Worm (Caenorhabditis elegans) whole organism, late embryonic: ENCODE data around the gene gtf-2E2.
A peak's percentile ranks its signal among the peaks of the same experiment; 100 is the strongest.

ENCODE experiments used
- F13H6.1 ChIP-seq: sonication (generic microtip); optimal IDR thresholded peaks from 2 replicates; lab custom pipeline; 2016; ENCODE audit warnings: missing genetic modification characterization, missing compliant biosample characterization
- K02D7.2 ChIP-seq: sonication (generic microtip); optimal IDR thresholded peaks from 2 replicates; lab custom pipeline; 2017; ENCODE audit warnings: mild to moderate bottlenecking, missing genetic modification characterization, missing compliant biosample characterization
- T23F11.4 ChIP-seq: fragments of 200-800 bp; sonication (Bioruptor generic); optimal IDR thresholded peaks from 2 replicates; lab custom pipeline; 2018; ENCODE audit warnings: mild to moderate bottlenecking, missing genetic modification characterization, missing compliant biosample characterization
- Y22D7AL.16 ChIP-seq: sonication (generic microtip); optimal IDR thresholded peaks from 2 replicates; lab custom pipeline; 2016; ENCODE audit warnings: missing genetic modification characterization, missing compliant biosample characterization
- ahr-1 ChIP-seq: sonication (generic microtip); optimal IDR thresholded peaks from 2 replicates; lab custom pipeline; 2016; ENCODE audit warnings: missing genetic modification characterization, missing compliant biosample characterization
- ceh-18 ChIP-seq: sonication (generic microtip); optimal IDR thresholded peaks from 2 replicates; lab custom pipeline; 2016; ENCODE audit warnings: missing genetic modification characterization, missing compliant biosample characterization
- ceh-31 ChIP-seq: sonication (generic microtip); optimal IDR thresholded peaks from 2 replicates; lab custom pipeline; 2016; ENCODE audit warnings: missing genetic modification characterization, missing compliant biosample characterization
- ceh-9 ChIP-seq: sonication (generic microtip); optimal IDR thresholded peaks from 2 replicates; lab custom pipeline; 2016; ENCODE audit warnings: mild to moderate bottlenecking, missing genetic modification characterization, inconsistent platforms, missing compliant biosample characterization
- dve-1 ChIP-seq: sonication (generic microtip); optimal IDR thresholded peaks from 2 replicates; lab custom pipeline; 2017; ENCODE audit warnings: antibody characterized with exemption, mild to moderate bottlenecking, missing genetic modification characterization, missing compliant biosample characterization
- elt-2 ChIP-seq: sonication (generic microtip); optimal IDR thresholded peaks from 2 replicates; lab custom pipeline; 2016; ENCODE audit warnings: missing genetic modification reagents, missing genetic modification characterization, missing compliant biosample characterization
- eyg-1 ChIP-seq: sonication (generic microtip); optimal IDR thresholded peaks from 2 replicates; lab custom pipeline; 2016; ENCODE audit warnings: missing genotype, missing genetic modification characterization, missing compliant biosample characterization
- gmeb-2 ChIP-seq: sonication (generic microtip); optimal IDR thresholded peaks from 2 replicates; lab custom pipeline; 2016; ENCODE audit warnings: missing genetic modification characterization, inconsistent platforms, missing compliant biosample characterization
- hlh-13 ChIP-seq: fragments of 200-800 bp; sonication (Bioruptor generic); optimal IDR thresholded peaks from 2 replicates; lab custom pipeline; 2018; ENCODE audit warnings: mild to moderate bottlenecking, missing genetic modification characterization, missing compliant biosample characterization
- hlh-30 ChIP-seq: sonication (generic microtip); optimal IDR thresholded peaks from 2 replicates; lab custom pipeline; 2017; ENCODE audit warnings: antibody characterized with exemption, missing genetic modification characterization, missing compliant biosample characterization; ENCODE audit not compliant: insufficient read depth
- hlh-6 ChIP-seq: sonication (generic microtip); optimal IDR thresholded peaks from 2 replicates; lab custom pipeline; 2016; ENCODE audit warnings: missing genotype, missing genetic modification characterization, missing compliant biosample characterization
- lin-11 ChIP-seq: fragments of 200-800 bp; sonication (Bioruptor generic); optimal IDR thresholded peaks from 2 replicates; lab custom pipeline; 2018; ENCODE audit warnings: mild to moderate bottlenecking, missing genetic modification characterization, missing compliant biosample characterization
- mec-3 ChIP-seq: sonication (generic microtip); optimal IDR thresholded peaks from 2 replicates; lab custom pipeline; 2016; ENCODE audit warnings: borderline replicate concordance, missing genetic modification characterization, missing compliant biosample characterization
- pag-3 ChIP-seq: sonication (generic microtip); optimal IDR thresholded peaks from 2 replicates; lab custom pipeline; 2016; ENCODE audit warnings: missing compliant biosample characterization, missing genetic modification characterization, borderline replicate concordance
- pat-9 ChIP-seq: fragments of 200-800 bp; sonication (Bioruptor generic); optimal IDR thresholded peaks from 2 replicates; lab custom pipeline; 2018; ENCODE audit warnings: mild to moderate bottlenecking, missing genetic modification characterization, moderate library complexity, missing compliant biosample characterization
- pqm-1 ChIP-seq: sonication (generic microtip); optimal IDR thresholded peaks from 2 replicates; lab custom pipeline; 2016; ENCODE audit warnings: missing genetic modification characterization, missing compliant biosample characterization
- ref-2 ChIP-seq: sonication (generic microtip); optimal IDR thresholded peaks from 2 replicates; lab custom pipeline; 2016; ENCODE audit warnings: missing genetic modification characterization, missing compliant biosample characterization
- sdc-2 ChIP-seq: sonication (generic microtip); optimal IDR thresholded peaks from 2 replicates; lab custom pipeline; 2016; ENCODE audit warnings: missing genotype, missing genetic modification characterization, missing compliant biosample characterization
- sox-2 ChIP-seq: fragments of 200-800 bp; sonication (Bioruptor generic); IDR thresholded peaks from 2 replicates; pipeline ENCODE4 v1.3.6; 2022; ENCODE audit warnings: missing genetic modification reagents, missing genetic modification characterization, missing compliant biosample characterization
- tbx-2 ChIP-seq: sonication (generic microtip); optimal IDR thresholded peaks from 2 replicates; lab custom pipeline; 2016; ENCODE audit warnings: missing genetic modification characterization, missing compliant biosample characterization
- tbx-7 ChIP-seq: sonication (generic microtip); optimal IDR thresholded peaks from 2 replicates; lab custom pipeline; 2016; ENCODE audit warnings: missing genotype, missing genetic modification characterization, missing compliant biosample characterization
- unc-3 ChIP-seq, 2 experiments: fragments of 200-800 bp in 1 of 2; sonication (Bioruptor generic) in 1 of 2; sonication (generic microtip) in 1 of 2; conservative IDR thresholded peaks in 1 of 2; optimal IDR thresholded peaks in 1 of 2; 2 replicates each; pipeline versions ENCODE4 v1.3.6 to Lab custom; 2016 to 2022; ENCODE audit warnings: missing compliant biosample characterization in 2 of 2, missing genetic modification characterization in 2 of 2, missing genetic modification reagents in 1 of 2
- unc-55 ChIP-seq: sonication (generic microtip); optimal IDR thresholded peaks from 2 replicates; lab custom pipeline; 2017; ENCODE audit warnings: missing biosample characterization, missing genetic modification reagents, missing genetic modification characterization
- unc-86 ChIP-seq: sonication (generic microtip); optimal IDR thresholded peaks from 2 replicates; lab custom pipeline; 2016; ENCODE audit warnings: missing genetic modification characterization, missing compliant biosample characterization
- ztf-16 ChIP-seq: sonication (generic microtip); optimal IDR thresholded peaks from 2 replicates; lab custom pipeline; 2017; ENCODE audit warnings: missing genetic modification characterization, missing compliant biosample characterization

gtf-2E2 gene

ce11 chrII:11503761-11504160 is 38.5 kb downstream of the gtf-2E2 start:
- TF ChIP-seq pag-3 (tag; lab: Kevin White, UChicago) (no peak), dve-1 (tag; lab: Kevin White, UChicago) (peak; percentile 2)

ce11 chrII:11501956-11502355 is 40.3 kb downstream of the gtf-2E2 start:
- TF ChIP-seq gmeb-2 (tag; lab: Kevin White, UChicago) (no peak), ahr-1 (tag; lab: Kevin White, UChicago) (no peak), ceh-31 (tag; lab: Kevin White, UChicago) (no peak), eyg-1 (tag; lab: Kevin White, UChicago) (no peak), Y22D7AL.16 (tag; lab: Kevin White, UChicago) (no peak), tbx-7 (tag; lab: Kevin White, UChicago) (no peak), lin-11 (no peak), pag-3 (tag; lab: Kevin White, UChicago) (no peak), hlh-30 (tag; lab: Kevin White, UChicago) (no peak), ztf-16 (tag; lab: Kevin White, UChicago) (no peak), unc-86 (tag; lab: Kevin White, UChicago) (no peak), pat-9 (tag; lab: Kevin White, UChicago) (no peak)

- no peak for TF ChIP-seq K02D7.2 (tag; lab: Kevin White, UChicago)
Measured at ce11 chrII:11500198-11500597, 42.1 kb downstream of the gtf-2E2 start, which contains the start of gene B0334.20. Gene B0334.20, minus strand, starts transcription at chrII:11500459.

ce11 chrII:11497365-11497764 is 44.9 kb downstream of the gtf-2E2 start, which contains the start of gene B0334.5:
Gene B0334.5, plus strand, starts transcription at chrII:11497665.
- no peak for TF ChIP-seq unc-3 (GFP tag; conservative IDR thresholded peaks at IDR 0.05; lab: Robert Waterston, UW)
- TF ChIP-seq unc-3 (tag; optimal IDR thresholded peaks at IDR 0.05; lab: Kevin White, UChicago) = no peak
- TF ChIP-seq sox-2 (GFP tag; lab: Robert Waterston, UW) = no peak
- TF ChIP-seq hlh-13 (GFP tag; lab: Kevin White, UChicago) = no peak
- TF ChIP-seq F13H6.1 (tag; lab: Kevin White, UChicago) = no peak
- TF ChIP-seq ref-2 (tag; lab: Kevin White, UChicago) = no peak
- no peak for TF ChIP-seq tbx-2 (tag; lab: Kevin White, UChicago)
- no peak for TF ChIP-seq pag-3 (tag; lab: Kevin White, UChicago)
- no peak for TF ChIP-seq eyg-1 (tag; lab: Kevin White, UChicago)
- no peak for TF ChIP-seq elt-2 (tag; lab: Kevin White, UChicago)
- no peak for TF ChIP-seq T23F11.4 (GFP tag; lab: Kevin White, UChicago)
- TF ChIP-seq mec-3 (tag; lab: Kevin White, UChicago) = no peak
- TF ChIP-seq unc-55 (GFP tag; lab: Kevin White, UChicago) = no peak
- TF ChIP-seq hlh-6 = no peak
- no peak for TF ChIP-seq pqm-1 (tag; lab: Kevin White, UChicago)
- no peak for TF ChIP-seq hlh-30 (tag; lab: Kevin White, UChicago)

- TF ChIP-seq unc-55 (GFP tag; lab: Kevin White, UChicago) (peak; percentile 14), ceh-18 (tag; lab: Kevin White, UChicago) (peak; percentile 26), ceh-9 (no peak)
Measured at ce11 chrII:11496767-11497166, 45.5 kb downstream of the gtf-2E2 start, which contains the start of gene emc-5. Gene emc-5, plus strand, starts transcription at chrII:11496780.

- no peak for TF ChIP-seq sdc-2
Measured at ce11 chrII:11495806-11496205, 46.5 kb downstream of the gtf-2E2 start.
